Fruit fly (Drosophila melanogaster) whole organism, embryonic: Measurements from ENCODE around the gene dpr18.
A peak's percentile ranks its signal among the peaks of the same experiment; 100 is the strongest.

Experiments
- Atf-2 ChIP-seq: fragments of 200-800 bp; sonication (Bioruptor generic); optimal IDR thresholded peaks from 2 replicates; lab custom pipeline; 2016; ENCODE audit warnings: missing biosample characterization, missing genetic modification characterization
- CG12071 ChIP-seq: fragments of 200-800 bp; sonication (Bioruptor generic); optimal IDR thresholded peaks from 3 replicates; lab custom pipeline; 2018; ENCODE audit warnings: missing biosample characterization, mild to moderate bottlenecking, missing genetic modification characterization
- CG15269 ChIP-seq: fragments of 200-800 bp; sonication (Bioruptor generic); optimal IDR thresholded peaks from 2 replicates; lab custom pipeline; 2018; ENCODE audit warnings: missing biosample characterization, mild to moderate bottlenecking, missing genetic modification characterization, moderate library complexity
- CG1603 ChIP-seq: fragments of 200-800 bp; sonication (Bioruptor generic); optimal IDR thresholded peaks from 2 replicates; lab custom pipeline; 2019; ENCODE audit warnings: missing biosample characterization, mild to moderate bottlenecking, missing genetic modification characterization, moderate library complexity
- CG6765 ChIP-seq: fragments of 200-800 bp; sonication (Bioruptor generic); optimal IDR thresholded peaks from 3 replicates; lab custom pipeline; 2017; ENCODE audit warnings: missing biosample characterization, mild to moderate bottlenecking, missing genetic modification characterization
- CG6791 ChIP-seq: fragments of 200-800 bp; sonication (Bioruptor generic); IDR thresholded peaks from 3 replicates; pipeline ENCODE4 v1.3.6; 2022; ENCODE audit warnings: missing biosample characterization, missing genetic modification characterization; ENCODE audit not compliant: partially characterized antibody
- D19A ChIP-seq: fragments of 200-800 bp; optimal IDR thresholded peaks from 3 replicates; lab custom pipeline; 2019; ENCODE audit warnings: missing biosample characterization, mild to moderate bottlenecking, missing genetic modification characterization, moderate library complexity
- Ets65A ChIP-seq: fragments of 200-800 bp; sonication (Bioruptor generic); peaks from one replicate; lab custom pipeline; 2016; ENCODE audit warnings: missing biosample characterization, missing genetic modification characterization
- HmgD ChIP-seq: fragments of 200-800 bp; sonication (Bioruptor generic); optimal IDR thresholded peaks from 3 replicates; lab custom pipeline; 2016; ENCODE audit warnings: missing biosample characterization, missing genetic modification characterization
- MTF-1 ChIP-seq: fragments of 200-800 bp; sonication (Bioruptor generic); optimal IDR thresholded peaks from 2 replicates; lab custom pipeline; 2018; ENCODE audit warnings: missing biosample characterization, mild to moderate bottlenecking, missing genetic modification characterization, borderline replicate concordance
- NfI ChIP-seq: fragments of 200-800 bp; sonication (Bioruptor generic); optimal IDR thresholded peaks from 3 replicates; lab custom pipeline; 2018; ENCODE audit warnings: missing biosample characterization, mild to moderate bottlenecking, missing genetic modification characterization, moderate library complexity
- Scr ChIP-seq: fragments of 200-800 bp; sonication (Bioruptor generic); IDR thresholded peaks from 2 replicates; pipeline ENCODE4 v1.3.6; 2022; ENCODE audit warnings: missing biosample characterization, missing genetic modification characterization; ENCODE audit not compliant: partially characterized antibody
- Vsx1 ChIP-seq: fragments of 200-800 bp; sonication (Bioruptor generic); optimal IDR thresholded peaks from 2 replicates; lab custom pipeline; 2017; ENCODE audit warnings: missing biosample characterization, mild to moderate bottlenecking, missing genetic modification characterization, missing genetic modification reagents
- Xbp1 ChIP-seq: fragments of 200-800 bp; sonication (Bioruptor generic); optimal IDR thresholded peaks from 3 replicates; lab custom pipeline; 2016; ENCODE audit warnings: missing biosample characterization, mild to moderate bottlenecking, missing genetic modification characterization
- bab2 ChIP-seq: fragments of 200-800 bp; sonication (Bioruptor generic); optimal IDR thresholded peaks from 2 replicates; lab custom pipeline; 2016; ENCODE audit warnings: missing biosample characterization, missing genetic modification characterization
- bbx ChIP-seq: fragments of 200-800 bp; sonication (Bioruptor generic); IDR thresholded peaks from 2 replicates; pipeline ENCODE4 v1.3.6; 2022; ENCODE audit warnings: missing biosample characterization, missing genetic modification characterization; ENCODE audit not compliant: partially characterized antibody
- chif ChIP-seq, 2 experiments: fragments of 200-800 bp; sonication (Bioruptor generic); optimal IDR thresholded peaks; 3 replicates each; lab custom pipeline; 2016; ENCODE audit warnings: missing biosample characterization in 2 of 2, missing genetic modification characterization in 2 of 2
- croc ChIP-seq: fragments of 200-800 bp; sonication (Bioruptor generic); conservative IDR thresholded peaks from 3 replicates; pipeline ENCODE4 v1.3.6; 2022; ENCODE audit warnings: missing biosample characterization, missing genetic modification characterization
- fd3F ChIP-seq: fragments of 200-800 bp; sonication (Bioruptor generic); optimal IDR thresholded peaks from 2 replicates; lab custom pipeline; 2018; ENCODE audit warnings: missing biosample characterization, mild to moderate bottlenecking, missing genetic modification characterization, moderate library complexity
- gcm ChIP-seq: fragments of 200-800 bp; sonication (Bioruptor generic); optimal IDR thresholded peaks from 2 replicates; lab custom pipeline; 2019; ENCODE audit warnings: missing biosample characterization, mild to moderate bottlenecking, missing genetic modification characterization, moderate library complexity
- gem ChIP-seq: fragments of 200-800 bp; sonication (Bioruptor generic); optimal IDR thresholded peaks from 2 replicates; lab custom pipeline; 2019; ENCODE audit warnings: missing biosample characterization, mild to moderate bottlenecking, missing genetic modification characterization, moderate library complexity
- grau ChIP-seq: fragments of 200-800 bp; optimal IDR thresholded peaks from 3 replicates; lab custom pipeline; 2019; ENCODE audit warnings: missing biosample characterization, mild to moderate bottlenecking, missing genetic modification characterization, moderate library complexity
- gsb ChIP-seq: fragments of 200-800 bp; sonication (Bioruptor generic); IDR thresholded peaks from 2 replicates; pipeline ENCODE4 v1.3.6; 2022; ENCODE audit warnings: missing biosample characterization, missing genetic modification characterization
- lov ChIP-seq, 2 experiments: fragments of 200-800 bp in 1 of 2; fragments of >200 bp in 1 of 2; sonication (Bioruptor generic) in 1 of 2; IDR thresholded peaks in 1 of 2; optimal IDR thresholded peaks in 1 of 2; 2 replicates in 1 of 2; 3 replicates in 1 of 2; pipeline versions ENCODE4 v1.3.6 to Lab custom; 2017 to 2022; ENCODE audit warnings: missing biosample characterization in 1 of 2, missing genetic modification characterization in 1 of 2
- mam ChIP-seq: fragments of 200-800 bp; sonication (Bioruptor generic); optimal IDR thresholded peaks from 3 replicates; lab custom pipeline; 2016; ENCODE audit warnings: missing biosample characterization, missing genetic modification characterization
- onecut ChIP-seq: fragments of 200-800 bp; sonication (Bioruptor generic); IDR thresholded peaks from 2 replicates; pipeline ENCODE4 v1.3.6; 2022; ENCODE audit warnings: missing biosample characterization, missing genetic modification characterization
- row ChIP-seq: fragments of 200-800 bp; sonication (Bioruptor generic); IDR thresholded peaks from 3 replicates; pipeline ENCODE4 v1.3.6; 2022; ENCODE audit warnings: missing biosample characterization, missing genetic modification characterization
- sisA ChIP-seq: fragments of 200-800 bp; sonication (Bioruptor generic); IDR thresholded peaks from 2 replicates; pipeline ENCODE4 v1.3.6; 2022; ENCODE audit warnings: missing biosample characterization, missing genetic modification characterization
- toy ChIP-seq: fragments of 200-800 bp; sonication (Bioruptor generic); IDR thresholded peaks from 2 replicates; pipeline ENCODE4 v1.3.6; 2022; ENCODE audit warnings: missing biosample characterization, missing genetic modification characterization
- vfl ChIP-seq: fragments of 200-800 bp; sonication (Bioruptor generic); optimal IDR thresholded peaks from 2 replicates; lab custom pipeline; 2016; ENCODE audit warnings: missing biosample characterization, missing genetic modification characterization
- vvl ChIP-seq: fragments of 200-800 bp; sonication (Bioruptor generic); IDR thresholded peaks from 2 replicates; pipeline ENCODE4 v1.3.6; 2022; ENCODE audit warnings: missing biosample characterization, missing genetic modification characterization

Gene dpr18

dm6 chrX:16105715-16106114, 42.2 kb downstream of the dpr18 start (continued):
- TF ChIP-seq gem (peak; percentile 19), vfl (GFP tag; lab: Kevin White, UChicago) (no peak), gcm (GFP tag; lab: Kevin White, UChicago) (no peak), mam (GFP tag; lab: Kevin White, UChicago) (peak; percentile 60), MTF-1 (GFP tag; lab: Kevin White, UChicago) (peak; percentile 36), grau (tag; lab: Kevin White, UChicago) (peak; percentile 10), vvl (peak; percentile 66), lov (optimal IDR thresholded peaks at IDR 0.05; lab: Kevin White, UChicago) (no peak), lov (GFP tag; IDR thresholded peaks at IDR 0.05; lab: Robert Waterston, UW) (0 out of 3 replicates have a peak, but pooled peaks have one; percentile 6), CG1603 (peak; percentile 40), CG6791 (GFP tag; lab: Robert Waterston, UW) (peak; percentile 36; the same call in 1 of the 3 replicates), onecut (peak; percentile 51), row (GFP tag; lab: Robert Waterston, UW) (no peak), Atf-2 (GFP tag; lab: Kevin White, UChicago) (no peak), gsb (GFP tag; lab: Robert Waterston, UW) (no peak), Vsx1 (no peak), croc (no peak), bab2 (peak; percentile 66), Scr (GFP tag; lab: Robert Waterston, UW) (no peak), fd3F (GFP tag; lab: Kevin White, UChicago) (no peak), Xbp1 (peak; percentile 63), toy (GFP tag; lab: Robert Waterston, UW) (no peak), sisA (GFP tag; lab: Robert Waterston, UW) (peak; percentile 48), NfI (GFP tag; lab: Kevin White, UChicago) (peak; percentile 16), HmgD (GFP tag; lab: Kevin White, UChicago) (no peak), chif (GFP tag; optimal IDR thresholded peaks at IDR 0.05; lab: Kevin White, UChicago) (peak; percentile 0 to 19), D19A (tag; lab: Kevin White, UChicago) (no peak), bbx (peak; percentile 40; the same call in 1 of the 2 replicates), CG12071 (GFP tag; lab: Kevin White, UChicago) (no peak), CG6765 (GFP tag; lab: Kevin White, UChicago) (no peak)

DNA sequence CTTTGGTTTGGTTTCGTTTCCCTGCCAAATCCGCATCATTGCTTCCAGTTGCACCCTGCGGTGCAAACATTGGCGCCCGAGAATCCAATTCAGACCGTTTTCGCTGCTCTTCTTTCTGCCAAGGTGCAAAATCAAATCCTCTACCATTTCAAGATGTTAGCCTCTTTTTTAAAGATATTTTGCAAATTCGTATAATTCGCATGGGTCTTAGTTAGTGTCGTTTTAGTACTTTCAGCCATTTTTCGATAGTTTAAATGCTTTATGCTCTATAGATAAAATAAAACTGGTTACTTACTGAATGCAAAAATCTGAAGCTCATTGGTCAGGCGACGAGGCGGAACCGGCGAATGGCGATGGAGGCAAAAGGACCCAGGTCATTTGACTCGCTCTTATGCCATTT, 48.1 kb downstream of the dpr18 start:
- peak; percentile 75 for TF ChIP-seq Ets65A
- no peak for TF ChIP-seq CG15269 (tag; lab: Kevin White, UChicago)
